Fruit fly (Drosophila melanogaster): Measurements from ENCODE around the gene Dhfr.

Dhfr gene

dm6 chr3R:16497379-16497778 is 16.4 kb downstream of the Dhfr start (continued):
- TF ChIP-seq Max (GFP tag; optimal IDR thresholded peaks at IDR 0.05) (peak; percentile 71), CG17912 (GFP tag; optimal IDR thresholded peaks at IDR 0.05) (peak; percentile 66), wdn (GFP tag; IDR thresholded peaks at IDR 0.05) (peak; percentile 77), CG11504 (tag; optimal IDR thresholded peaks at IDR 0.05) (peak; percentile 86), CG12219 (GFP tag; optimal IDR thresholded peaks at IDR 0.05) (peak; percentile 65), unpg (GFP tag; optimal IDR thresholded peaks at IDR 0.05) (peak; percentile 91), Pdp1 (GFP tag; optimal IDR thresholded peaks at IDR 0.05) (peak; percentile 62 to 71), Sox100B (GFP tag; optimal IDR thresholded peaks at IDR 0.05) (peak; percentile 76), CG30403 (GFP tag; optimal IDR thresholded peaks at IDR 0.05) (peak; percentile 89), CG17829 (tag; optimal IDR thresholded peaks at IDR 0.05) (peak; percentile 89), sna (GFP tag; IDR thresholded peaks at IDR 0.05; ENCODE audit: partially characterized antibody) (no peak), CG2129 (GFP tag; IDR thresholded peaks at IDR 0.05; ENCODE audit: partially characterized antibody) (no peak), CG10959 (GFP tag; IDR thresholded peaks at IDR 0.05) (peak; percentile 77), CG10462 (GFP tag; optimal IDR thresholded peaks at IDR 0.05) (peak; percentile 66), otp (GFP tag; IDR thresholded peaks at IDR 0.05) (peak; percentile 85), CG11456 (GFP tag; IDR thresholded peaks at IDR 0.05) (peak; percentile 97), CG9797 (GFP tag; optimal IDR thresholded peaks at IDR 0.05) (no peak), CG1602 (GFP tag; optimal IDR thresholded peaks at IDR 0.05) (peak; percentile 84), CG12071 (GFP tag; optimal IDR thresholded peaks at IDR 0.05) (peak; percentile 50), CG3726 (GFP tag; IDR thresholded peaks at IDR 0.05) (peak; percentile 71; the same call in 1 of the 3 replicates), Bdp1 (GFP tag; optimal IDR thresholded peaks at IDR 0.05) (peak; percentile 56), CG13424 (tag; optimal IDR thresholded peaks at IDR 0.05) (peak; percentile 77), CG34224 (GFP tag; IDR thresholded peaks at IDR 0.05; ENCODE audit: partially characterized antibody) (no peak), CG7271 (tag; optimal IDR thresholded peaks at IDR 0.05) (peak; percentile 37), CG9437 (GFP tag; optimal IDR thresholded peaks at IDR 0.05) (peak; percentile 68), CG8388 (GFP tag; optimal IDR thresholded peaks at IDR 0.05) (peak; percentile 74), CG13894 (tag; optimal IDR thresholded peaks at IDR 0.05) (no peak), corto (GFP tag; optimal IDR thresholded peaks at IDR 0.05) (no peak), CrebB (tag; optimal IDR thresholded peaks at IDR 0.05) (peak; percentile 37), kay (GFP tag; optimal IDR thresholded peaks at IDR 0.05) (peak; percentile 60), CG3407 (GFP tag; optimal IDR thresholded peaks at IDR 0.05) (peak; percentile 54), tx (GFP tag; optimal IDR thresholded peaks at IDR 0.05) (peak; percentile 47), fd64A (GFP tag; optimal IDR thresholded peaks at IDR 0.05) (no peak), vnd (GFP tag; IDR thresholded peaks at IDR 0.05; ENCODE audit: partially characterized antibody) (no peak), pum (GFP tag; optimal IDR thresholded peaks at IDR 0.05) (peak; percentile 74), CG11723 (GFP tag; optimal IDR thresholded peaks at IDR 0.05) (peak; percentile 59), CG18476 (GFP tag; optimal IDR thresholded peaks at IDR 0.05) (peak; percentile 71), Ravus (GFP tag; IDR thresholded peaks at IDR 0.05) (peak; percentile 52), Ada2b (GFP tag; IDR thresholded peaks at IDR 0.05) (peak; percentile 70; the same call in 1 of the 2 replicates), Awh (GFP tag; IDR thresholded peaks at IDR 0.05) (peak; percentile 83)

DNA sequence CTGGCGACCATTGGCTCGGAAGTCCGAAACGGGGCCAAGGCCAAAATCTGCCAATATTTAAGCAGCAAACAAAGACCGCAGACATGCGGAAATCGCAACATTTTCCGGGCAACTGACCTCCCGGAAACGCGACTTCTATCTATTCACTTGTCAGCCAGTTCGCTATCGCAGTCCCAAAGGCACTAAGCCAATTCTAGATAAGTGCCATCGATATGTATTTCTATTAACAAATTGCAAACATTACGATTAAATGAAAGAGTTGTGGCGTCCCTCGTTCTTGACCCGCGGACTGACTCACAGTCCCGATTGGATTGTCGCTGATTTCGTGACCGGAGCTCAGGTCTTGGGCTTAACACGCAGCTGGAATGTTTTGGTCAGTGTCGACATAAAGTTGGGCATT is 17.9 kb downstream of the Dhfr start, which contains the start of gene Gr89a:
Gene Gr89a (minus strand): TSS at position 101 of the 400 bp plus-strand sequence.
- TF ChIP-seq CG9797 (GFP tag; optimal IDR thresholded peaks at IDR 0.05) (no peak), CG9215 (GFP tag; IDR thresholded peaks at IDR 0.05) (no peak)
